Fruit fly (Drosophila melanogaster): ENCODE measurements around the gene CG11563.

Gene CG11563

dm6 chr3R:31771790-31772576 is 35.1 kb downstream of the CG11563 start, which contains the start of the genes betaGlu and sip3 (continued):
- TF ChIP-seq CG30403 (GFP tag; optimal IDR thresholded peaks at IDR 0.05), result no peak
- TF ChIP-seq caup (GFP tag; optimal IDR thresholded peaks at IDR 0.05; ENCODE audit: severe bottlenecking), result no peak
- TF ChIP-seq h (optimal IDR thresholded peaks at IDR 0.05), result no peak
- peak; percentile 51 for TF ChIP-seq row (GFP tag; IDR thresholded peaks at IDR 0.05)
- TF ChIP-seq CG1602 (GFP tag; optimal IDR thresholded peaks at IDR 0.05), result peak; percentile 11
- TF ChIP-seq az2 (GFP tag; optimal IDR thresholded peaks at IDR 0.05), result no peak
- peak; percentile 72; the same call in 2 of the 3 replicates for TF ChIP-seq mld (GFP tag; IDR thresholded peaks at IDR 0.05; ENCODE audit: partially characterized antibody)
- TF ChIP-seq lbe (GFP tag; optimal IDR thresholded peaks at IDR 0.05), result peak; percentile 59
- no peak for TF ChIP-seq al (GFP tag; IDR thresholded peaks at IDR 0.05)
- TF ChIP-seq Hr78 (GFP tag; optimal IDR thresholded peaks at IDR 0.05), result no peak
- no peak for TF ChIP-seq sisA (GFP tag; IDR thresholded peaks at IDR 0.05)
- TF ChIP-seq Fer2 (tag; optimal IDR thresholded peaks at IDR 0.05), result no peak
- no peak for TF ChIP-seq CG1233 (GFP tag; optimal IDR thresholded peaks at IDR 0.05)
- TF ChIP-seq toy (GFP tag; IDR thresholded peaks at IDR 0.05), result no peak
- no peak for TF ChIP-seq CG6689 (GFP tag; IDR thresholded peaks at IDR 0.05)
- TF ChIP-seq Hand (GFP tag; optimal IDR thresholded peaks at IDR 0.05), result no peak
- TF ChIP-seq CG9215 (GFP tag; IDR thresholded peaks at IDR 0.05), result no peak
- TF ChIP-seq BEAF-32 (GFP tag; optimal IDR thresholded peaks at IDR 0.05), result peak; percentile 93
- TF ChIP-seq bcd (GFP tag; optimal IDR thresholded peaks at IDR 0.05), result no peak
- TF ChIP-seq Hmr (GFP tag; optimal IDR thresholded peaks at IDR 0.05), result no peak
- no peak for TF ChIP-seq H2.0 (GFP tag; IDR thresholded peaks at IDR 0.05)
- no peak for TF ChIP-seq Ptx1 (GFP tag; IDR thresholded peaks at IDR 0.05)
- TF ChIP-seq Side (GFP tag; optimal IDR thresholded peaks at IDR 0.05), result no peak
- TF ChIP-seq Sox100B (GFP tag; optimal IDR thresholded peaks at IDR 0.05), result no peak
- no peak for TF ChIP-seq dati (GFP tag; IDR thresholded peaks at IDR 0.05)
- TF ChIP-seq z (GFP tag; IDR thresholded peaks at IDR 0.05), result no peak
- no peak for TF ChIP-seq Drgx (GFP tag; IDR thresholded peaks at IDR 0.05)
- no peak for TF ChIP-seq Chrac-16 (GFP tag; optimal IDR thresholded peaks at IDR 0.05)
- no peak for TF ChIP-seq CG1792 (GFP tag; optimal IDR thresholded peaks at IDR 0.05)
- TF ChIP-seq Ets65A (GFP tag), result peak; percentile 64
- TF ChIP-seq ewg (GFP tag; optimal IDR thresholded peaks at IDR 0.05), result no peak
- no peak for TF ChIP-seq CG14965 (GFP tag; optimal IDR thresholded peaks at IDR 0.05; ENCODE audit: borderline replicate concordance)
- no peak for TF ChIP-seq CG7839 (tag; optimal IDR thresholded peaks at IDR 0.05)
- no peak for TF ChIP-seq Hmx (GFP tag; optimal IDR thresholded peaks at IDR 0.05)
- TF ChIP-seq MBD-R2 (GFP tag; IDR thresholded peaks at IDR 0.05), result peak; percentile 32
- TF ChIP-seq HLH54F (GFP tag; optimal IDR thresholded peaks at IDR 0.05), result no peak
- TF ChIP-seq CG11695 (GFP tag; IDR thresholded peaks at IDR 0.05), result no peak
- no peak for TF ChIP-seq Fer3 (tag; optimal IDR thresholded peaks at IDR 0.05)
- TF ChIP-seq B-H2 (GFP tag; optimal IDR thresholded peaks at IDR 0.05), result no peak
- TF ChIP-seq nerfin-2 (GFP tag; IDR thresholded peaks at IDR 0.05; ENCODE audit: partially characterized antibody), result peak; percentile 91
- TF ChIP-seq Atf-2 (GFP tag; optimal IDR thresholded peaks at IDR 0.05), result no peak
- TF ChIP-seq CG9817 (tag; optimal IDR thresholded peaks at IDR 0.05), result no peak
- TF ChIP-seq sug (tag; optimal IDR thresholded peaks at IDR 0.05), result peak; percentile 20
- no peak for TF ChIP-seq fru (optimal IDR thresholded peaks at IDR 0.05)
- peak in 1 of 2 experiments; percentile 80 for TF ChIP-seq Pdp1 (GFP tag; optimal IDR thresholded peaks at IDR 0.05)
- no peak for TF ChIP-seq cas (GFP tag; IDR thresholded peaks at IDR 0.05)
- peak; percentile 52 for TF ChIP-seq Xbp1 (GFP tag; optimal IDR thresholded peaks at IDR 0.05)
- TF ChIP-seq tna (GFP tag; IDR thresholded peaks at IDR 0.05; ENCODE audit: partially characterized antibody), result peak; percentile 93
- TF ChIP-seq Dbx (GFP tag; IDR thresholded peaks at IDR 0.05), result no peak
- TF ChIP-seq ind (GFP tag; optimal IDR thresholded peaks at IDR 0.05), result no peak
- TF ChIP-seq CG11247 (GFP tag; IDR thresholded peaks at IDR 0.05), result no peak
